Fruit fly (Drosophila melanogaster) S2 (cell line): Measurements from ENCODE around the gene Polr3F.

Source experiments
- CG8478 ChIP-seq: fragments of >200 bp; optimal IDR thresholded peaks from 2 replicates; lab custom pipeline; 2018
- CTCF ChIP-seq, 2 experiments: fragments of >200 bp; optimal IDR thresholded peaks; 2 replicates each; lab custom pipeline; 2018

DNA sequence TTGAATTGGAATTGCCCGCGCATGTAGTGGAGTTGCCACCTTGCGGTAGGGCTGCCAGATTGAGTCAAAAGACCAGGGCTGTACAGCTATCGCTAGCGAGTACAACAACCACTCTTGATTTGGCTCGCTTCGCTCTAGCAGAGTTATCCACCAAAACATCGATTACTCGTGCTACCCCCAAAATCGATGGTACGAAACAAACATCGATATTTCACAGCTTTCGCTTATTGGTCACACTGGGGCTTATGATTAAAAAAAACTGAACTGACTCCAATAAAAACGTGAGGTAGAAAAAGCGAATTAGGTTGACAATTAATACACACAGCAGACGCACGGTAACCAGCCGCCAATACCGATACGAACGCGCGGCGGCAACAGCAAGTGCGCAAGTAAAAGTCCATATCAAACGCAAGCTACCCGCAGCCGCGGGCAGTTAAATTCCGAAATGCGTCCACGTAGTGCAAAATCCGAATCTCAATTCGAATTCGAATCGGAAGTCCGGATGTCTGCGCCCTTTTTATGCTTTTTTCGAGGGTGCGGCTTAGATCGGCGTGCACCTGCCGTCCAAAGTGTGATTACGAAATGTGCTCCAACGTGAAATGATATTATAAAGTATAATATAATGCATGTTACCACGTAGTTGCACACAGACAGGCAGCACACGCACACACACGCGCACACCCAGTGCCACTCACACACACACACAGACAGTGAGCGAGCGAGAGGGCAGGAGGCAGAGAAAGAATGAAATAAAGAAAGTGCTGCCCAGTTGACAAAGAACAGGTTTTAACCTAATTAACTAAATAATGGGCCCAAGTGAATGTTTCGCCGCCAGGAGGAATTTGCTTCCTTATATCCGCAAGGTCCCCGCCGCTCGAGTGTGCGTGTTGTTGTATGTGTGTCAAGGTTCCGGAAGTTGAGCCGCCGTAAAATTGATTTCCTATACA, 10.4 kb downstream of the Polr3F start, which contains the start of gene Sar1:
- TF ChIP-seq CG8478 (lab: Kevin White, UChicago) (no peak), CTCF (optimal IDR thresholded peaks at IDR 0.05; lab: Kevin White, UChicago) (peak; percentile 72 to 77)
